Worm (Caenorhabditis elegans) whole organism, L4/young adult: ENCODE measurements around the gene C44C10.15.

ENCODE experiments used
- W03F9.2 ChIP-seq: fragments of 150-350 bp; optimal IDR thresholded peaks from 2 replicates; lab custom pipeline; 2014; ENCODE audit warnings: missing biosample characterization, missing genetic modification characterization
- dao-5 ChIP-seq: sonication (generic microtip); optimal IDR thresholded peaks from 2 replicates; lab custom pipeline; 2016; ENCODE audit warnings: missing genotype, missing genetic modification characterization, moderate library complexity, missing compliant biosample characterization
- him-1 ChIP-seq: sonication (generic microtip); optimal IDR thresholded peaks from 2 replicates; lab custom pipeline; 2016; ENCODE audit warnings: missing genotype, missing genetic modification reagents, missing genetic modification characterization, missing compliant biosample characterization

The C44C10.15 gene

DNA sequence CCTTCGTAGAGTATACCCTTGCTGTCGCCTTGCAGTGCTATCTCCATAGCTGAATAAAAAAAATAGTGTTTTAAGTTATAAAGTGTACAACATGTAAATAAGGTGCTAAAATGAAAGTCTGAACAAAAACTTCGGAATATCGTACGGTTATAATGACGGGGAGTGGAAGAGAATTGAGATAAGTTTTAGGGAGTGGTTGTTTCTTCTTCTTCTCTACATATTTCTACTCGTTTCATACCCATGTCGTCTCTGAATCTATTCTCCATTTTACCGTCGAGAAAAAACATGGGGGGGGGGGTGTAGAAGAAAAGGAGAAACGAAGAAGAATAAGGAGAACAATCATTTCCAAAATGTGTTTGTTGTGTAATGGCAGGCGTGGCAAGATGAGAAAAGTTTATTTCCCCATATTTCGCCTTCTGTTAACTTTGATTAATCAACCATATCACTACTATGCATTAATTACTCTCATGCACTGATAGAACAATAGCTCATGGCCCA lies 16.3 kb upstream of the C44C10.15 start, which contains the start of gene C44C10.9:
Gene C44C10.9 (minus strand): TSS at position 51 of the 498 bp plus-strand sequence.
- TF ChIP-seq him-1 (tag; lab: Kevin White, UChicago): no peak
- no peak for TF ChIP-seq dao-5 (tag; lab: Kevin White, UChicago)
- no peak for TF ChIP-seq W03F9.2 (tag; lab: Kevin White, UChicago)

DNA sequence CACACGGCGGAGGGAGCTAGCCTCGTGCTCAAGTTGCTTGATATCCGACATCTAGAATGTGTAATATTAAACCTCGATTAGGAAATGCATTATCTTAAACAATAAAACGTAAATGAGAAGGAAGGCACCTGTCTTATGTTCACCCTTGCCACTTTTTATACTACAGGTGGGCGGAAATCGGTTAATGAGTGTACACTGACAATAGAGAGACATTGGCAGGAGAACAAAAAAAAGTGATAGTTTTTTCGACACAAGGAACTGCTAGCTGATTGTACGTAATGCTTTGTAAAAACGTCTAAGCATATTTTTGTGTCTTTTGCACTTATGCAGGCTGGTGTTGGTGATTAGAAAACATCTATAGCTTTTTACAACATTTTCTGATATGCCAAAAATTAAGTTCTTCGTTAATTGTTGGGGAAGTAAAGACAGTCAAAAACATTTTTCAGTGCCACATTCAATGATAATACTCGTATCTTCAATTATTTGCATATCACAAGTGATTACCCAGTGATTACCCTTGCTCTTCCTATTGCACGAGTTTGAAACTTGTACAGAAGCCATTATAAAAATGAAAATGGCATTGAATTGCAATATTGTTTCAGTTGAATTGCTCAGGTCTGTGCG lies 12.2 kb upstream of the C44C10.15 start, which contains the start of gene col-180:
Gene col-180 (minus strand): TSS at position 51 of the 624 bp plus-strand sequence.
- TF ChIP-seq W03F9.2 (tag; lab: Kevin White, UChicago): no peak
- TF ChIP-seq dao-5 (tag; lab: Kevin White, UChicago): no peak
- no peak for TF ChIP-seq him-1 (tag; lab: Kevin White, UChicago)

DNA sequence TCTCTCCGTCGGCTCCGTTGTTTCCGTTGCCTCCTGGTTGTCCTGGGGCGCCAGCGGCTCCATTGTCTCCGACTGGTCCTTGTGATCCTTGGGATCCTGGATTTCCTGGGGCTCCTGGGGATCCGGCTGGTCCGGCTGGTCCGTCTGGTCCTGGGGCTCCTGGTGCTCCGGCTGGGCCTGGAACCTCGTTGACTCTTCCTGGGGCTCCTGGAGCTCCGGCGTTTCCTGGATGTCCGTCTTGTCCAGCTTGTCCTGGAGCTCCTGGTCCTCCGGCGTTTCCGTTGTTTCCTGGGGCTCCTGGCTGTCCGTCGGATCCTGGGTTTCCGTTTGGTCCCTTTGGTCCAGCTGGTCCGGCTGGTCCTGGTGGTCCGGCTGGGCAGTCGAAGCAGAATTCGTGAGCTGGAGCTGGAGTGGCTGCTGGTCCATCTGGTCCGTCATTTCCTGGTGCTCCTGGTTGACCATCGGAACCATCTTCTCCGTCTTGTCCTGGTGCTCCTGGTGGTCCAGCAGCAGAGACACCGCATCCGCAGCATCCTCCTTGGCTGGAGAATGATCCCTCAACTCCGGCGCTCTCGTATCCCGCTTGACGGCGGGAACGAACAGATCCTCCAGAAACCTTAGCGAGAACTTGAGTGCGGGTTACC lies 11.4 kb upstream of the C44C10.15 start:
- TF ChIP-seq him-1 (tag; lab: Kevin White, UChicago): no peak
- no peak for TF ChIP-seq W03F9.2 (tag; lab: Kevin White, UChicago)

DNA sequence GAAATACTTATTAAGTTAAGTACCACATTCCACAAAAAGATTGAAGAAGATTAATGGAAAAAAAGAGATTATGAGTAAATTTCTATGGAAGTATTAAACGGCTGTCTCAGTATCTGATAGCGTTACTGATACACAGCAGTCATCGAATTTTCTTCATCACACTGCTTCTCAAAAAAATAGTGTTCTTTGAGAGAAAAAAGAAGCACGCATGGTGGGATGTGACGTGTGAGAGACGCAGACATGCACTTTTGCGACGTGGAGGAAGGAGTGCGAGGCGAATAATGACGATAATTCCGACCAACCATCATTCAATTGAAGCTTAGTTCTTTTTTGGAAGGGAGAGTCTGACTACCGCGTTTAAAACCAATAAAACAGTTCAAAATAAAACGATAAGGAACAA lies 10.1 kb upstream of the C44C10.15 start, which contains the start of gene C44C10.11:
Gene C44C10.11 (minus strand): TSS at position 115 of the 400 bp plus-strand sequence.
- TF ChIP-seq dao-5 (tag; lab: Kevin White, UChicago) (no peak), him-1 (tag; lab: Kevin White, UChicago) (no peak), W03F9.2 (tag; lab: Kevin White, UChicago) (peak; percentile 16)

DNA sequence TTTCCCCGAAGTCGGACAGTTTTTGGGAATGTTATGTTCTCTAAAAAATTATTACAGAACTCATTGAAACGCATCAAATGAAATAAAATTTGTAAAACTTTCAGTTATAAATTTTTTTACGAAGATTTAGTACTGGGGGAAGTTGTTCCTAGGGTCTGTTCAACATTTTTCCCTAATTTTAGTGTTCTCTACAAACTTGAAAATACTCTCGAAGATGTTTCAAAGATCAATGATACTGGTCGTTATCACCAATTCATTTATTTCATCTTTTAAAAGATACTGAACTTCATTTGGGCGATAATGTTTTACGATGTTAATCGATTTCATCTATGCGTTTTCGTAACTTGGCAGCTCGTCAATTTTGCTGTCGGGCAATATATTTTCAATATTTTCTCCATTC lies 2.1 kb upstream of the C44C10.15 start, which contains the start of gene C44C10.3:
Gene C44C10.3 (plus strand): TSS at position 301 of the 400 bp plus-strand sequence.
- TF ChIP-seq him-1 (tag; lab: Kevin White, UChicago): no peak
- TF ChIP-seq W03F9.2 (tag; lab: Kevin White, UChicago): no peak
- no peak for TF ChIP-seq dao-5 (tag; lab: Kevin White, UChicago)

DNA sequence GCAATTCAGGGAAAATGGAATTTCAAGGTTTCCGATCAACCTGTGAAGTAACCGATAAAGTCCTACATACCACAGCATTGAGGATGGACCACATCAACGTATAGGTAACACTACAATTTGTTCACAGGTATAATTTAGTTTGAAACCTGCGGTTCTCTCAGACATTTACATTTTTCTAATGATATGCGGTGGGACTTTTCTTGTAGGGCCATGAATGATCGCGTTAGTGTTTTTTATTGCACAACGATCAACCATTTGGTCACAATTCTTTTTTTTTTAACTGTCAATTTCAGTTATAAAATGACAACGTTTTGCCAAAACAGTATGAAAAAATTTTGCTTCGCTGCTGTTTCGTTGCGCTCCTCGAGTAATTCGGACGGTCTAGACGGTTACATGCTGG lies 3.5 kb downstream of the C44C10.15 start, which contains the start of gene C44C10.12:
Gene C44C10.12 (plus strand): TSS at position 301 of the 400 bp plus-strand sequence.
- no peak for TF ChIP-seq W03F9.2 (tag; lab: Kevin White, UChicago)
- TF ChIP-seq dao-5 (tag; lab: Kevin White, UChicago): no peak
- TF ChIP-seq him-1 (tag; lab: Kevin White, UChicago): no peak

- TF ChIP-seq dao-5 (tag; lab: Kevin White, UChicago) (no peak), W03F9.2 (tag; lab: Kevin White, UChicago) (no peak), him-1 (tag; lab: Kevin White, UChicago) (no peak)
Measured at ce11 chrX:11693092-11693491, 7.1 kb downstream of the C44C10.15 start, which contains the start of gene smcl-1. TSS of gene smcl-1 (plus strand) at chrX:11693464.

- TF ChIP-seq W03F9.2 (tag; lab: Kevin White, UChicago) (no peak), him-1 (tag; lab: Kevin White, UChicago) (no peak), dao-5 (tag; lab: Kevin White, UChicago) (no peak)
Measured at ce11 chrX:11690014-11690591, 10.1 kb downstream of the C44C10.15 start, which contains the start of the genes C44C10.10 and C44C10.5. TSS of gene C44C10.10 (plus strand) at chrX:11690314. TSS of gene C44C10.5 (plus strand) at chrX:11690541.

- TF ChIP-seq dao-5 (tag; lab: Kevin White, UChicago): no peak
- TF ChIP-seq him-1 (tag; lab: Kevin White, UChicago): no peak
- TF ChIP-seq W03F9.2 (tag; lab: Kevin White, UChicago): no peak
Measured at ce11 chrX:11687836-11688319, 12.3 kb downstream of the C44C10.15 start, which contains the start of gene C44C10.7. TSS of gene C44C10.7 (minus strand) at chrX:11688269.

ce11 chrX:11684261-11684660 lies 15.9 kb downstream of the C44C10.15 start, which contains the start of gene hnd-1:
TSS of gene hnd-1 (plus strand) at chrX:11684561.
- TF ChIP-seq dao-5 (tag; lab: Kevin White, UChicago) (no peak), W03F9.2 (tag; lab: Kevin White, UChicago) (no peak), him-1 (tag; lab: Kevin White, UChicago) (no peak)

ce11 chrX:11680851-11681250 lies 19.3 kb downstream of the C44C10.15 start, which contains the start of gene T04F8.7:
TSS of gene T04F8.7 (minus strand) at chrX:11680980.
- TF ChIP-seq dao-5 (tag; lab: Kevin White, UChicago) (no peak), him-1 (tag; lab: Kevin White, UChicago) (no peak), W03F9.2 (tag; lab: Kevin White, UChicago) (no peak)

DNA sequence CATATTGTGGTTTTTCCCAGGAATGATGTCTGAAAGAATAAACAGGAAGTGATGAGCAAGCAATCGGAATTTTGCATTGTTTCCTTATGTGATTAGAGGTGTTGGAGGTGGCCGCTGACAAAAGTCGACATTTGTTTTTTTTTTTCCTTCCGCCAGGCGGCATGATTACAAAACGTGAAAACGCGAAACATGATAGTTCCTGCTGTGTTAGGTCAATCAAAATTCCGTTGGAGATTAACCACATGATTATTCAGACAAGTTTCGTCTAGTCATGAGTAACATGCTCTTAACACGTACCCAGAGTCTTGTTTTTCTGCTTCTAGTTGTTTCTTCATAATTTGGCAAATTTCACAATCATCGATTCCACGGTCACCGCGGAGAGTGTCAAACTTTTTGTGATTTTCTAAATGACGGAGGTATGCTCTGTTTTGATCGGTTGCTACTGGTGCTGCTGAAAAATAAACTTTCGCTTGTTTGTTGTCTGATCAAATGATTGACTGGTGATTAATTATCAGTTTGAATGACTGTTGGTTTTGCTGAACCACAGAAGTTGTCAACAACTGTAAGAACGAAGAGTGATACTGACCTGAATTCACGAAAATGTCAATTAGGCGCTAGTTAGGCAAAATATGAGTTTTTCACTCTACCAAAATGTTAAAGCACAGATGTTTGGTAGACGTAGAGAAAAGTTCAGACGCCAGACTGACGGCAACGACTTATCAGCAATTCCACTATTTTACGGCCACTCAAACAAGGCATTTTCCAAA lies 20.8 kb downstream of the C44C10.15 start:
- no peak for TF ChIP-seq dao-5 (tag; lab: Kevin White, UChicago)
- TF ChIP-seq W03F9.2 (tag; lab: Kevin White, UChicago): no peak
- no peak for TF ChIP-seq him-1 (tag; lab: Kevin White, UChicago)
